Worm (Caenorhabditis elegans) whole organism, late embryonic: ENCODE data around the gene W06E11.1.

ENCODE experiments used
- C08G9.2 ChIP-seq: sonication (generic microtip); optimal IDR thresholded peaks from 2 replicates; lab custom pipeline; 2016; ENCODE audit warnings: mild to moderate bottlenecking, missing genetic modification characterization, moderate library complexity, missing compliant biosample characterization
- K02D7.2 ChIP-seq: sonication (generic microtip); optimal IDR thresholded peaks from 2 replicates; lab custom pipeline; 2017; ENCODE audit warnings: mild to moderate bottlenecking, missing genetic modification characterization, missing compliant biosample characterization
- K09A11.1 ChIP-seq: sonication (generic microtip); optimal IDR thresholded peaks from 2 replicates; lab custom pipeline; 2017; ENCODE audit warnings: antibody characterized with exemption, mild to moderate bottlenecking, missing genetic modification characterization, missing compliant biosample characterization; ENCODE audit not compliant: insufficient read depth
- ahr-1 ChIP-seq: sonication (generic microtip); optimal IDR thresholded peaks from 2 replicates; lab custom pipeline; 2016; ENCODE audit warnings: missing genetic modification characterization, missing compliant biosample characterization
- ama-1 ChIP-seq: fragments of 150-350 bp; optimal IDR thresholded peaks from 2 replicates; lab custom pipeline; 2014
- ceh-14 ChIP-seq: sonication (generic microtip); optimal IDR thresholded peaks from 2 replicates; lab custom pipeline; 2016; ENCODE audit warnings: missing genotype, missing genetic modification characterization, missing compliant biosample characterization
- ceh-2 ChIP-seq: sonication (generic microtip); optimal IDR thresholded peaks from 2 replicates; lab custom pipeline; 2016; ENCODE audit warnings: missing genotype, missing genetic modification characterization, missing compliant biosample characterization
- ceh-22 ChIP-seq: sonication (generic microtip); optimal IDR thresholded peaks from 2 replicates; lab custom pipeline; 2017; ENCODE audit warnings: missing biosample characterization, missing genetic modification characterization
- ceh-24 ChIP-seq: sonication (generic microtip); optimal IDR thresholded peaks from 2 replicates; lab custom pipeline; 2016; ENCODE audit warnings: mild to moderate bottlenecking, missing genetic modification characterization, missing compliant biosample characterization
- ceh-31 ChIP-seq: sonication (generic microtip); optimal IDR thresholded peaks from 2 replicates; lab custom pipeline; 2016; ENCODE audit warnings: missing genetic modification characterization, missing compliant biosample characterization
- ceh-48 ChIP-seq: sonication (generic microtip); optimal IDR thresholded peaks from 2 replicates; lab custom pipeline; 2016; ENCODE audit warnings: missing genetic modification characterization, inconsistent platforms, missing compliant biosample characterization
- ceh-6 ChIP-seq: fragments of 200-800 bp; sonication (Bioruptor generic); optimal IDR thresholded peaks from 2 replicates; lab custom pipeline; 2018; ENCODE audit warnings: mild to moderate bottlenecking, missing genetic modification characterization, missing compliant biosample characterization
- che-1 ChIP-seq: sonication (generic microtip); optimal IDR thresholded peaks from 2 replicates; lab custom pipeline; 2016; ENCODE audit warnings: mild to moderate bottlenecking, missing genetic modification characterization, missing compliant biosample characterization
- dve-1 ChIP-seq: sonication (generic microtip); optimal IDR thresholded peaks from 2 replicates; lab custom pipeline; 2017; ENCODE audit warnings: antibody characterized with exemption, mild to moderate bottlenecking, missing genetic modification characterization, missing compliant biosample characterization
- elt-2 ChIP-seq: sonication (generic microtip); optimal IDR thresholded peaks from 2 replicates; lab custom pipeline; 2016; ENCODE audit warnings: missing genetic modification reagents, missing genetic modification characterization, missing compliant biosample characterization
- elt-4 ChIP-seq: sonication (generic microtip); optimal IDR thresholded peaks from 2 replicates; lab custom pipeline; 2016; ENCODE audit warnings: missing genetic modification characterization, missing compliant biosample characterization
- ets-4 ChIP-seq: sonication (generic microtip); optimal IDR thresholded peaks from 2 replicates; lab custom pipeline; 2016; ENCODE audit warnings: missing genetic modification characterization, missing compliant biosample characterization
- eyg-1 ChIP-seq: sonication (generic microtip); optimal IDR thresholded peaks from 2 replicates; lab custom pipeline; 2016; ENCODE audit warnings: missing genotype, missing genetic modification characterization, missing compliant biosample characterization
- fkh-10 ChIP-seq: fragments of 150-350 bp; optimal IDR thresholded peaks from 2 replicates; lab custom pipeline; 2014; ENCODE audit warnings: missing biosample characterization, missing genetic modification reagents, missing genetic modification characterization
- gmeb-2 ChIP-seq: sonication (generic microtip); optimal IDR thresholded peaks from 2 replicates; lab custom pipeline; 2016; ENCODE audit warnings: missing genetic modification characterization, inconsistent platforms, missing compliant biosample characterization
- hlh-13 ChIP-seq: fragments of 200-800 bp; sonication (Bioruptor generic); optimal IDR thresholded peaks from 2 replicates; lab custom pipeline; 2018; ENCODE audit warnings: mild to moderate bottlenecking, missing genetic modification characterization, missing compliant biosample characterization
- hlh-15 ChIP-seq: sonication (generic microtip); optimal IDR thresholded peaks from 2 replicates; lab custom pipeline; 2016; ENCODE audit warnings: missing genetic modification characterization, missing compliant biosample characterization
- hlh-30 ChIP-seq: sonication (generic microtip); optimal IDR thresholded peaks from 2 replicates; lab custom pipeline; 2017; ENCODE audit warnings: antibody characterized with exemption, missing genetic modification characterization, missing compliant biosample characterization; ENCODE audit not compliant: insufficient read depth
- hlh-6 ChIP-seq: sonication (generic microtip); optimal IDR thresholded peaks from 2 replicates; lab custom pipeline; 2016; ENCODE audit warnings: missing genotype, missing genetic modification characterization, missing compliant biosample characterization
- hlh-8 ChIP-seq: sonication (generic microtip); optimal IDR thresholded peaks from 2 replicates; lab custom pipeline; 2016; ENCODE audit warnings: missing genotype, missing genetic modification characterization, missing compliant biosample characterization
- lim-6 ChIP-seq: sonication (generic microtip); optimal IDR thresholded peaks from 2 replicates; lab custom pipeline; 2016; ENCODE audit warnings: missing genetic modification characterization, missing compliant biosample characterization
- nfya-1 ChIP-seq: sonication (generic microtip); optimal IDR thresholded peaks from 2 replicates; lab custom pipeline; 2017; ENCODE audit warnings: missing genetic modification characterization, mild to moderate bottlenecking, missing compliant biosample characterization, antibody characterized with exemption, moderate library complexity
- nhr-11 ChIP-seq: fragments of 150-350 bp; optimal IDR thresholded peaks from 2 replicates; lab custom pipeline; 2014; ENCODE audit warnings: missing biosample characterization, missing genetic modification characterization
- nhr-232 ChIP-seq: sonication (generic microtip); optimal IDR thresholded peaks from 2 replicates; lab custom pipeline; 2016; ENCODE audit warnings: missing genetic modification characterization, missing compliant biosample characterization
- odd-2 ChIP-seq: sonication (generic microtip); optimal IDR thresholded peaks from 2 replicates; lab custom pipeline; 2017; ENCODE audit warnings: antibody characterized with exemption, mild to moderate bottlenecking, missing genetic modification characterization, missing compliant biosample characterization
- pag-3 ChIP-seq: sonication (generic microtip); optimal IDR thresholded peaks from 2 replicates; lab custom pipeline; 2016; ENCODE audit warnings: missing compliant biosample characterization, missing genetic modification characterization, borderline replicate concordance
- pat-9 ChIP-seq: fragments of 200-800 bp; sonication (Bioruptor generic); optimal IDR thresholded peaks from 2 replicates; lab custom pipeline; 2018; ENCODE audit warnings: mild to moderate bottlenecking, missing genetic modification characterization, moderate library complexity, missing compliant biosample characterization
- pax-1 ChIP-seq: fragments of 150-350 bp; optimal IDR thresholded peaks from 2 replicates; lab custom pipeline; 2014; ENCODE audit warnings: missing biosample characterization, missing genetic modification characterization
- pha-2 ChIP-seq: sonication (generic microtip); optimal IDR thresholded peaks from 2 replicates; lab custom pipeline; 2017; ENCODE audit warnings: mild to moderate bottlenecking, missing genetic modification characterization, missing compliant biosample characterization
- pha-4 ChIP-seq: fragments of 150-350 bp; optimal IDR thresholded peaks from 2 replicates; lab custom pipeline; 2018; ENCODE audit warnings: missing biosample characterization, missing genetic modification reagents, missing genetic modification characterization
- pros-1 ChIP-seq: fragments of 150-350 bp; optimal IDR thresholded peaks from 2 replicates; lab custom pipeline; 2014; ENCODE audit warnings: missing biosample characterization, missing genetic modification reagents, missing genetic modification characterization
- sox-4 ChIP-seq: sonication (generic microtip); optimal IDR thresholded peaks from 2 replicates; lab custom pipeline; 2017; ENCODE audit warnings: mild to moderate bottlenecking, missing genetic modification characterization, inconsistent platforms, missing compliant biosample characterization
- syd-9 ChIP-seq: sonication (generic microtip); optimal IDR thresholded peaks from 2 replicates; lab custom pipeline; 2016; ENCODE audit warnings: mild to moderate bottlenecking, missing genetic modification characterization, moderate library complexity, missing compliant biosample characterization
- tbx-7 ChIP-seq: sonication (generic microtip); optimal IDR thresholded peaks from 2 replicates; lab custom pipeline; 2016; ENCODE audit warnings: missing genotype, missing genetic modification characterization, missing compliant biosample characterization
- ttx-3 ChIP-seq: sonication (generic microtip); optimal IDR thresholded peaks from 2 replicates; lab custom pipeline; 2016; ENCODE audit warnings: missing genetic modification reagents, missing genetic modification characterization, missing compliant biosample characterization
- unc-3 ChIP-seq, 2 experiments: fragments of 200-800 bp in 1 of 2; sonication (Bioruptor generic) in 1 of 2; sonication (generic microtip) in 1 of 2; conservative IDR thresholded peaks in 1 of 2; optimal IDR thresholded peaks in 1 of 2; 2 replicates each; pipeline versions ENCODE4 v1.3.6 to Lab custom; 2016 to 2022; ENCODE audit warnings: missing compliant biosample characterization in 2 of 2, missing genetic modification characterization in 2 of 2, missing genetic modification reagents in 1 of 2
- unc-42 ChIP-seq: sonication (generic microtip); optimal IDR thresholded peaks from 2 replicates; lab custom pipeline; 2016; ENCODE audit warnings: missing genotype, missing genetic modification characterization, missing compliant biosample characterization
- unc-55 ChIP-seq: sonication (generic microtip); optimal IDR thresholded peaks from 2 replicates; lab custom pipeline; 2017; ENCODE audit warnings: missing biosample characterization, missing genetic modification reagents, missing genetic modification characterization
- unc-86 ChIP-seq: sonication (generic microtip); optimal IDR thresholded peaks from 2 replicates; lab custom pipeline; 2016; ENCODE audit warnings: missing genetic modification characterization, missing compliant biosample characterization
- ztf-16 ChIP-seq: sonication (generic microtip); optimal IDR thresholded peaks from 2 replicates; lab custom pipeline; 2017; ENCODE audit warnings: missing genetic modification characterization, missing compliant biosample characterization

The W06E11.1 gene

DNA sequence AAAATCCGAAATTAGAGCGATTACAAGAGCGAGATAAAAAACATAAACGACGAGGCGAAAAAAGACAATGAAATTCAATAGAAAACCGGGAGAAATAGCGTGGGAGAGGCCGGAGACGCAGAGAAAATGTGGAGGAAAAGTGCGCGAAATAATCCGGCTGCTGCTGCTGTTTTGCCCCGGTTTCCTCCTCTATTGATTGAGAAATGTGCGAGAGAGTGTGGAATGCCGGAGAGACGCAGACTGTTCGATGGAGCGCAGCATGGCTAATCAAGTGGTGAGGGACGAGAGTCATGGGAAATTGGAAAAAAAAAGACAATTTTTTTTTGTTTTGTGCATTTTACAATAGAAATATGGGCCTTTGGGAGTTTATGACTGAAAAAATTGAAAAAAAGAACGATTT is 43.7 kb upstream of the W06E11.1 start (continued):
- TF ChIP-seq hlh-6 (tag; lab: Kevin White, UChicago) (no peak), che-1 (tag; lab: Kevin White, UChicago) (no peak), hlh-8 (tag; lab: Kevin White, UChicago) (no peak), ztf-16 (tag; lab: Kevin White, UChicago) (no peak), hlh-30 (peak; percentile 42), pha-2 (no peak), ceh-31 (peak; percentile 59), tbx-7 (tag; lab: Kevin White, UChicago) (no peak), lim-6 (tag; lab: Kevin White, UChicago) (no peak), unc-3 (GFP tag; conservative IDR thresholded peaks at IDR 0.05; lab: Robert Waterston, UW) (no peak), unc-3 (tag; optimal IDR thresholded peaks at IDR 0.05; lab: Kevin White, UChicago) (no peak), K02D7.2 (tag; lab: Kevin White, UChicago) (no peak), elt-4 (tag; lab: Kevin White, UChicago) (no peak), nhr-11 (tag; lab: Kevin White, UChicago) (no peak), unc-55 (GFP tag; lab: Kevin White, UChicago) (no peak), pax-1 (tag; lab: Kevin White, UChicago) (no peak), ceh-22 (tag; lab: Kevin White, UChicago) (no peak), ceh-48 (tag; lab: Kevin White, UChicago) (peak; percentile 78), ceh-6 (no peak), fkh-10 (GFP tag; lab: Kevin White, UChicago) (no peak), pha-4 (tag; lab: Kevin White, UChicago) (no peak), ceh-24 (tag; lab: Kevin White, UChicago) (no peak), ceh-14 (tag; lab: Kevin White, UChicago) (no peak), hlh-15 (no peak), pros-1 (tag; lab: Kevin White, UChicago) (no peak), sox-4 (no peak), ceh-2 (no peak), ama-1 (lab: Kevin White, UChicago) (no peak), elt-2 (tag; lab: Kevin White, UChicago) (no peak), nfya-1 (tag; lab: Kevin White, UChicago) (peak; percentile 63), dve-1 (no peak), pag-3 (tag; lab: Kevin White, UChicago) (no peak)

ce11 chrIII:598687-599086 is 43.2 kb upstream of the W06E11.1 start, which contains the start of gene Y55B1AR.2:
Gene Y55B1AR.2, minus strand, starts transcription at chrIII:598787.
- TF ChIP-seq nhr-232 (tag; lab: Kevin White, UChicago) (no peak), unc-86 (tag; lab: Kevin White, UChicago) (no peak), C08G9.2 (no peak), K09A11.1 (tag; lab: Kevin White, UChicago) (no peak), tbx-7 (tag; lab: Kevin White, UChicago) (no peak), eyg-1 (tag; lab: Kevin White, UChicago) (no peak), ztf-16 (tag; lab: Kevin White, UChicago) (no peak), odd-2 (tag; lab: Kevin White, UChicago) (no peak), ceh-6 (no peak), ceh-24 (tag; lab: Kevin White, UChicago) (no peak), pat-9 (tag; lab: Kevin White, UChicago) (no peak), K02D7.2 (tag; lab: Kevin White, UChicago) (no peak), ahr-1 (no peak), ets-4 (no peak), ttx-3 (no peak), hlh-13 (GFP tag; lab: Kevin White, UChicago) (no peak), pha-2 (no peak), unc-42 (tag; lab: Kevin White, UChicago) (no peak), syd-9 (tag; lab: Kevin White, UChicago) (no peak), gmeb-2 (tag; lab: Kevin White, UChicago) (no peak)
